Worm (Caenorhabditis elegans): ENCODE measurements around the gene F10C5.3.

- TF ChIP-seq flt-1 (GFP tag; IDR thresholded peaks at IDR 0.05) (no peak), ztf-29 (GFP tag; IDR thresholded peaks at IDR 0.05) (no peak), ref-1 (GFP tag; conservative IDR thresholded peaks at IDR 0.05) (no peak), klf-2 (GFP tag; conservative IDR thresholded peaks at IDR 0.05) (no peak), T22C8.4 (GFP tag; IDR thresholded peaks at IDR 0.05) (no peak), ztf-23 (GFP tag; IDR thresholded peaks at IDR 0.05) (no peak), cog-1 (tag; optimal IDR thresholded peaks at IDR 0.05) (no peak), tab-1 (GFP tag; IDR thresholded peaks at IDR 0.05) (no peak)
Observed at ce11 chrIII:523944-524343, 40.3 kb downstream of the F10C5.3 start, which contains the start of gene T22F7.3.

All from whole organism, midembryonic.